Fruit fly (Drosophila melanogaster): ENCODE measurements around the gene CG33322.

Gene CG33322

dm6 chr2L:20783908-20784307 lies 32.1 kb downstream of the CG33322 start:
- TF ChIP-seq exex (tag; optimal IDR thresholded peaks at IDR 0.05) = peak; percentile 52
- TF ChIP-seq scrt (GFP tag; optimal IDR thresholded peaks at IDR 0.05) = no peak
- peak; percentile 5 for TF ChIP-seq Hey (tag; optimal IDR thresholded peaks at IDR 0.05)
- no peak for TF ChIP-seq Neu2 (GFP tag; optimal IDR thresholded peaks at IDR 0.05; ENCODE audit: borderline replicate concordance)
- TF ChIP-seq sug (tag; optimal IDR thresholded peaks at IDR 0.05) = peak; percentile 16

DNA sequence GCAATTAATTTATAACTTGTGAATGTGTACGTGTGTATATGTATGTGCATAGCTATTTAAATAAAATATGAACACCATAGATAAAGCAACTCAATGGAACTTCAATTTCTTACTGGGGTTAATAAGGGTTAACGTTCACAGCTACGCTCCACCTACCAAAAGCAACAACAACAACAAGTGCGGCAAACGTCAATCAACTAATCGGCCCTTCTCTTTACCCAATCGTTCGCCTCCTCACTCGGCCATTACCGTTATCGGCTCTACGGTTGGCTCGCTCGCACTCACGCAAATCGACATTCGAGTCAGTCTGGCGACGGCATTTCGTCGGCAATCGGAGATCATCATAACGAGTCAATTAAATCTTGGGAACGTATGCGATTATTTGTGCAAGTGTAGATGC lies 33.0 kb downstream of the CG33322 start:
- no peak for TF ChIP-seq CG3838 (GFP tag; optimal IDR thresholded peaks at IDR 0.05)
- peak; percentile 59 for TF ChIP-seq exex (tag; optimal IDR thresholded peaks at IDR 0.05)
- no peak for TF ChIP-seq Asciz (GFP tag; optimal IDR thresholded peaks at IDR 0.05)
- TF ChIP-seq pho (GFP tag; optimal IDR thresholded peaks at IDR 0.05) = no peak
- 0 out of 2 replicates have a peak, but pooled peaks have one; percentile 12 for TF ChIP-seq Awh (GFP tag; IDR thresholded peaks at IDR 0.05)
- no peak for TF ChIP-seq dati (GFP tag; IDR thresholded peaks at IDR 0.05)
- peak; percentile 7 for TF ChIP-seq sug (tag; optimal IDR thresholded peaks at IDR 0.05)
- TF ChIP-seq Med (GFP tag) = peak; percentile 75
- TF ChIP-seq ash1 (GFP tag; optimal IDR thresholded peaks at IDR 0.05) = peak; percentile 81
- TF ChIP-seq seq (GFP tag; IDR thresholded peaks at IDR 0.05) = 0 out of 2 replicates have a peak, but pooled peaks have one; percentile 20
- peak; percentile 44 for TF ChIP-seq HLHmδ (GFP tag; optimal IDR thresholded peaks at IDR 0.05)
- TF ChIP-seq cad (GFP tag; optimal IDR thresholded peaks at IDR 0.05) = peak; percentile 33
- TF ChIP-seq CG15479 (GFP tag; optimal IDR thresholded peaks at IDR 0.05) = peak; percentile 50
- no peak for TF ChIP-seq CG15011 (GFP tag; optimal IDR thresholded peaks at IDR 0.05)
- peak; percentile 81 for TF ChIP-seq CG1832 (GFP tag; optimal IDR thresholded peaks at IDR 0.05)
- no peak for TF ChIP-seq dimm (GFP tag; IDR thresholded peaks at IDR 0.05)
- 0 out of 3 replicates have a peak, but pooled peaks have one; percentile 21 for TF ChIP-seq CG2199 (GFP tag; IDR thresholded peaks at IDR 0.05)
- peak in 1 of 2 experiments; percentile 60 for TF ChIP-seq tll (GFP tag; optimal IDR thresholded peaks at IDR 0.05)
- 0 out of 2 replicates have a peak, but pooled peaks have one; percentile 18 for TF ChIP-seq CG3847 (GFP tag; IDR thresholded peaks at IDR 0.05)
- peak; percentile 35; the same call in 1 of the 3 replicates for TF ChIP-seq CG34422 (GFP tag; IDR thresholded peaks at IDR 0.05)
- TF ChIP-seq zen (tag; optimal IDR thresholded peaks at IDR 0.05) = peak; percentile 40
- no peak for TF ChIP-seq pan (optimal IDR thresholded peaks at IDR 0.05)
- TF ChIP-seq pan (GFP tag; optimal IDR thresholded peaks at IDR 0.05 in 1 of 2, IDR thresholded peaks at IDR 0.05 in 1 of 2) = peak in 1 of 2 experiments; percentile 79
- peak; percentile 68; the same call in 1 of the 3 replicates for TF ChIP-seq z (GFP tag; IDR thresholded peaks at IDR 0.05)
- TF ChIP-seq gem (tag; optimal IDR thresholded peaks at IDR 0.05) = no peak
- TF ChIP-seq CoRest (tag; optimal IDR thresholded peaks at IDR 0.05) = peak; percentile 26
- no peak for TF ChIP-seq CG14014 (GFP tag; IDR thresholded peaks at IDR 0.05)
- TF ChIP-seq psq (GFP tag; optimal IDR thresholded peaks at IDR 0.05) = peak; percentile 93
- 0 out of 2 replicates have a peak, but pooled peaks have one; percentile 19 for TF ChIP-seq Atf6 (GFP tag; IDR thresholded peaks at IDR 0.05)
- TF ChIP-seq Lpt (GFP tag; optimal IDR thresholded peaks at IDR 0.05) = no peak
- TF ChIP-seq grn (GFP tag; optimal IDR thresholded peaks at IDR 0.05) = peak; percentile 73
- peak; percentile 98 for TF ChIP-seq Nf-YB (GFP tag; optimal IDR thresholded peaks at IDR 0.05)
- TF ChIP-seq ara (GFP tag; IDR thresholded peaks at IDR 0.05) = 0 out of 2 replicates have a peak, but pooled peaks have one; percentile 27
- TF ChIP-seq CG12155 (GFP tag; optimal IDR thresholded peaks at IDR 0.05) = peak; percentile 2
- TF ChIP-seq Atf-2 (GFP tag; optimal IDR thresholded peaks at IDR 0.05) = no peak
- TF ChIP-seq zfh1 (GFP tag; IDR thresholded peaks at IDR 0.05) = 0 out of 3 replicates have a peak, but pooled peaks have one; percentile 33
- TF ChIP-seq ken (GFP tag; IDR thresholded peaks at IDR 0.05) = no peak
- TF ChIP-seq trem (tag; optimal IDR thresholded peaks at IDR 0.05) = no peak
- no peak for TF ChIP-seq chif (GFP tag; optimal IDR thresholded peaks at IDR 0.05)
- TF ChIP-seq CG4360 (GFP tag; IDR thresholded peaks at IDR 0.05) = peak; percentile 98
- no peak for TF ChIP-seq GATAe (GFP tag; conservative IDR thresholded peaks at IDR 0.05)
- peak; percentile 35 for TF ChIP-seq gcm (GFP tag; optimal IDR thresholded peaks at IDR 0.05)
- no peak for TF ChIP-seq CG1792 (GFP tag; optimal IDR thresholded peaks at IDR 0.05)
- no peak for TF ChIP-seq CG7556 (GFP tag; optimal IDR thresholded peaks at IDR 0.05)
- peak; percentile 40 for TF ChIP-seq sens (GFP tag)
- TF ChIP-seq CG3407 (GFP tag; optimal IDR thresholded peaks at IDR 0.05) = no peak

Measured in whole organism, embryonic.